Fruit fly (Drosophila melanogaster) whole organism, embryonic: ENCODE measurements around the gene CG15740.
A peak's percentile ranks its signal among the peaks of the same experiment; 100 is the strongest.

Source experiments
- Ada2b ChIP-seq: fragments of 200-800 bp; sonication (Bioruptor generic); IDR thresholded peaks from 2 replicates; pipeline ENCODE4 v1.3.6; 2022; ENCODE audit warnings: missing biosample characterization, missing genetic modification characterization
- Aef1 ChIP-seq: fragments of 200-800 bp; sonication (Bioruptor generic); IDR thresholded peaks from 3 replicates; pipeline ENCODE4 v1.3.6; 2022; ENCODE audit warnings: missing biosample characterization, missing genetic modification characterization
- Atf-2 ChIP-seq: fragments of 200-800 bp; sonication (Bioruptor generic); optimal IDR thresholded peaks from 2 replicates; lab custom pipeline; 2016; ENCODE audit warnings: missing biosample characterization, missing genetic modification characterization
- Atf6 ChIP-seq: fragments of 200-800 bp; sonication (Bioruptor generic); IDR thresholded peaks from 2 replicates; pipeline ENCODE4 v1.3.6; 2022; ENCODE audit warnings: missing biosample characterization, missing genetic modification characterization
- Blimp-1 ChIP-seq: fragments of 200-800 bp; sonication (Bioruptor generic); optimal IDR thresholded peaks from 3 replicates; lab custom pipeline; 2018; ENCODE audit warnings: missing biosample characterization, missing genetic modification characterization, mild to moderate bottlenecking, moderate library complexity, missing genetic modification reagents
- CG10366 ChIP-seq: fragments of 200-800 bp; sonication (Bioruptor generic); IDR thresholded peaks from 2 replicates; pipeline ENCODE4 v1.3.6; 2022; ENCODE audit warnings: missing biosample characterization, missing genetic modification characterization
- CG11696 ChIP-seq: fragments of 200-800 bp; sonication (Bioruptor generic); IDR thresholded peaks from 2 replicates; pipeline ENCODE4 v1.3.6; 2022; ENCODE audit warnings: missing biosample characterization, missing genetic modification characterization
- CG13894 ChIP-seq: fragments of 200-800 bp; sonication (Bioruptor generic); optimal IDR thresholded peaks from 3 replicates; lab custom pipeline; 2018; ENCODE audit warnings: missing biosample characterization, mild to moderate bottlenecking, missing genetic modification characterization, moderate library complexity
- CG14710 ChIP-seq: fragments of 200-800 bp; sonication (Bioruptor generic); optimal IDR thresholded peaks from 3 replicates; lab custom pipeline; 2019; ENCODE audit warnings: missing biosample characterization, mild to moderate bottlenecking, missing genetic modification characterization, moderate library complexity
- CG14965 ChIP-seq: fragments of 200-800 bp; sonication (Bioruptor generic); optimal IDR thresholded peaks from 2 replicates; lab custom pipeline; 2016; ENCODE audit warnings: missing biosample characterization, missing genetic modification characterization, borderline replicate concordance
- CG15479 ChIP-seq: fragments of 200-800 bp; sonication (Bioruptor generic); optimal IDR thresholded peaks from 3 replicates; lab custom pipeline; 2019; ENCODE audit warnings: missing biosample characterization, mild to moderate bottlenecking, missing genetic modification characterization, moderate library complexity
- CG17829 ChIP-seq: fragments of 200-800 bp; optimal IDR thresholded peaks from 2 replicates; lab custom pipeline; 2019; ENCODE audit warnings: missing biosample characterization, mild to moderate bottlenecking, missing genetic modification characterization, moderate library complexity
- CG1832 ChIP-seq: fragments of 200-800 bp; sonication (Bioruptor generic); optimal IDR thresholded peaks from 2 replicates; lab custom pipeline; 2017; ENCODE audit warnings: missing biosample characterization, mild to moderate bottlenecking, missing genetic modification characterization, inconsistent platforms
- CG30403 ChIP-seq: fragments of 200-800 bp; sonication (Bioruptor generic); optimal IDR thresholded peaks from 3 replicates; lab custom pipeline; 2016; ENCODE audit warnings: missing biosample characterization, missing genetic modification characterization
- CG31388 ChIP-seq: fragments of 200-800 bp; sonication (Bioruptor generic); optimal IDR thresholded peaks from 2 replicates; lab custom pipeline; 2016; ENCODE audit warnings: missing biosample characterization, missing genetic modification characterization
- CG32532 ChIP-seq: fragments of 200-800 bp; sonication (Bioruptor generic); IDR thresholded peaks from 2 replicates; pipeline ENCODE4 v1.3.6; 2022; ENCODE audit warnings: missing biosample characterization, missing genetic modification characterization
- CG3281 ChIP-seq: fragments of 200-800 bp; sonication (Bioruptor generic); optimal IDR thresholded peaks from 3 replicates; lab custom pipeline; 2017; ENCODE audit warnings: missing biosample characterization, mild to moderate bottlenecking, missing genetic modification characterization
- CG3407 ChIP-seq: fragments of 200-800 bp; sonication (Bioruptor generic); optimal IDR thresholded peaks from 2 replicates; lab custom pipeline; 2018; ENCODE audit warnings: missing biosample characterization, mild to moderate bottlenecking, missing genetic modification characterization
- CG34224 ChIP-seq: fragments of 200-800 bp; sonication (Bioruptor generic); IDR thresholded peaks from 3 replicates; pipeline ENCODE4 v1.3.6; 2022; ENCODE audit warnings: missing biosample characterization, missing genetic modification characterization; ENCODE audit not compliant: partially characterized antibody
- CG3995 ChIP-seq: fragments of 200-800 bp; sonication (Bioruptor generic); optimal IDR thresholded peaks from 3 replicates; lab custom pipeline; 2016; ENCODE audit warnings: missing biosample characterization, missing genetic modification characterization
- CG6272 ChIP-seq: fragments of 200-800 bp; sonication (Bioruptor generic); IDR thresholded peaks from 2 replicates; pipeline ENCODE4 v1.3.6; 2022; ENCODE audit warnings: missing biosample characterization, missing genetic modification characterization
- CG7963 ChIP-seq: fragments of 200-800 bp; sonication (Bioruptor generic); IDR thresholded peaks from 3 replicates; pipeline ENCODE4 v1.3.6; 2022; ENCODE audit warnings: missing biosample characterization, missing genetic modification characterization; ENCODE audit not compliant: partially characterized antibody
- CG9609 ChIP-seq: fragments of 200-800 bp; sonication (Bioruptor generic); optimal IDR thresholded peaks from 3 replicates; lab custom pipeline; 2016; ENCODE audit warnings: missing biosample characterization, missing genetic modification characterization
- CrebB ChIP-seq: fragments of 200-800 bp; sonication (Bioruptor generic); optimal IDR thresholded peaks from 3 replicates; lab custom pipeline; 2018; ENCODE audit warnings: missing biosample characterization, mild to moderate bottlenecking, missing genetic modification characterization
- D ChIP-seq, 2 experiments: fragments of 200-800 bp in 1 of 2; fragments of >200 bp in 1 of 2; sonication (Bioruptor generic) in 1 of 2; optimal IDR thresholded peaks; 2 replicates in 1 of 2; 3 replicates in 1 of 2; lab custom pipeline; 2017; ENCODE audit warnings: mild to moderate bottlenecking in 1 of 2, missing biosample characterization in 1 of 2, missing genetic modification characterization in 1 of 2, missing genetic modification reagents in 1 of 2
- Hmx ChIP-seq: fragments of 200-800 bp; sonication (Bioruptor generic); optimal IDR thresholded peaks from 2 replicates; lab custom pipeline; 2016; ENCODE audit warnings: missing biosample characterization, missing genetic modification characterization
- MESR4 ChIP-seq: fragments of 200-800 bp; sonication (Bioruptor generic); optimal IDR thresholded peaks from 2 replicates; lab custom pipeline; 2018; ENCODE audit warnings: missing biosample characterization, mild to moderate bottlenecking, missing genetic modification characterization, moderate library complexity
- NFAT ChIP-seq: fragments of 200-800 bp; sonication (Bioruptor generic); IDR thresholded peaks from 2 replicates; pipeline ENCODE4 v1.3.6; 2022; ENCODE audit warnings: missing biosample characterization, missing genetic modification characterization
- Side ChIP-seq: fragments of 200-800 bp; sonication (Bioruptor generic); optimal IDR thresholded peaks from 2 replicates; lab custom pipeline; 2016; ENCODE audit warnings: missing biosample characterization, missing genetic modification characterization
- cas ChIP-seq: fragments of 200-800 bp; sonication (Bioruptor generic); IDR thresholded peaks from 2 replicates; pipeline ENCODE4 v1.3.6; 2022; ENCODE audit warnings: missing biosample characterization, missing genetic modification characterization
- chn ChIP-seq: fragments of 200-800 bp; sonication (Bioruptor generic); optimal IDR thresholded peaks from 2 replicates; lab custom pipeline; 2016; ENCODE audit warnings: missing biosample characterization, missing genetic modification characterization
- ci ChIP-seq: fragments of 200-800 bp; sonication (Bioruptor generic); IDR thresholded peaks from 3 replicates; pipeline ENCODE4 v1.3.6; 2022; ENCODE audit warnings: missing biosample characterization, missing genetic modification characterization
- cwo ChIP-seq: fragments of 200-800 bp; sonication (Bioruptor generic); optimal IDR thresholded peaks from 3 replicates; lab custom pipeline; 2017; ENCODE audit warnings: missing biosample characterization, missing genetic modification characterization, mild to moderate bottlenecking, moderate library complexity, missing genetic modification reagents
- danr ChIP-seq: fragments of 200-800 bp; sonication (Bioruptor generic); IDR thresholded peaks from 2 replicates; pipeline ENCODE4 v1.3.6; 2022; ENCODE audit warnings: missing biosample characterization, missing genetic modification characterization
- gcm2 ChIP-seq: fragments of 200-800 bp; sonication (Bioruptor generic); optimal IDR thresholded peaks from 2 replicates; lab custom pipeline; 2016; ENCODE audit warnings: missing biosample characterization, missing genetic modification characterization
- h ChIP-seq: fragments of >200 bp; optimal IDR thresholded peaks from 2 replicates; lab custom pipeline; 2017
- ind ChIP-seq: fragments of 200-800 bp; sonication (Bioruptor generic); optimal IDR thresholded peaks from 3 replicates; lab custom pipeline; 2016; ENCODE audit warnings: missing biosample characterization, missing genetic modification characterization
- lov ChIP-seq, 2 experiments: fragments of 200-800 bp in 1 of 2; fragments of >200 bp in 1 of 2; sonication (Bioruptor generic) in 1 of 2; IDR thresholded peaks in 1 of 2; optimal IDR thresholded peaks in 1 of 2; 2 replicates in 1 of 2; 3 replicates in 1 of 2; pipeline versions ENCODE4 v1.3.6 to Lab custom; 2017 to 2022; ENCODE audit warnings: missing biosample characterization in 1 of 2, missing genetic modification characterization in 1 of 2
- nerfin-1 ChIP-seq: fragments of 200-800 bp; sonication (Bioruptor generic); optimal IDR thresholded peaks from 3 replicates; lab custom pipeline; 2019; ENCODE audit warnings: missing biosample characterization, mild to moderate bottlenecking, missing genetic modification characterization, moderate library complexity
- nom ChIP-seq: fragments of 200-800 bp; sonication (Bioruptor generic); optimal IDR thresholded peaks from 2 replicates; lab custom pipeline; 2017; ENCODE audit warnings: missing biosample characterization, missing genetic modification characterization, mild to moderate bottlenecking, moderate library complexity, missing genetic modification reagents
- pb ChIP-seq: fragments of 200-800 bp; sonication (Bioruptor generic); optimal IDR thresholded peaks from 3 replicates; lab custom pipeline; 2016; ENCODE audit warnings: missing biosample characterization, missing genetic modification characterization
- psq ChIP-seq: fragments of 200-800 bp; sonication (Bioruptor generic); optimal IDR thresholded peaks from 2 replicates; lab custom pipeline; 2017; ENCODE audit warnings: missing biosample characterization, missing genetic modification characterization
- scrt ChIP-seq: fragments of 200-800 bp; sonication (Bioruptor generic); optimal IDR thresholded peaks from 2 replicates; lab custom pipeline; 2018; ENCODE audit warnings: missing biosample characterization, mild to moderate bottlenecking, missing genetic modification characterization, moderate library complexity
- sima ChIP-seq: fragments of 200-800 bp; sonication (Bioruptor generic); optimal IDR thresholded peaks from 2 replicates; lab custom pipeline; 2016; ENCODE audit warnings: missing biosample characterization, missing genetic modification characterization
- slou ChIP-seq: fragments of 200-800 bp; sonication (Bioruptor generic); optimal IDR thresholded peaks from 3 replicates; lab custom pipeline; 2016; ENCODE audit warnings: missing biosample characterization, missing genetic modification characterization
- slp2 ChIP-seq: fragments of 200-800 bp; sonication (Bioruptor generic); optimal IDR thresholded peaks from 2 replicates; lab custom pipeline; 2016; ENCODE audit warnings: missing biosample characterization, missing genetic modification characterization
- ssp ChIP-seq: fragments of 200-800 bp; sonication (Bioruptor generic); IDR thresholded peaks from 2 replicates; pipeline ENCODE4 v1.3.6; 2022; ENCODE audit warnings: missing biosample characterization, missing genetic modification characterization
- tgo ChIP-seq: fragments of 200-800 bp; sonication (Bioruptor generic); IDR thresholded peaks from 3 replicates; pipeline ENCODE4 v1.3.6; 2022; ENCODE audit warnings: missing biosample characterization, missing genetic modification characterization
- tx ChIP-seq: fragments of 200-800 bp; sonication (Bioruptor generic); optimal IDR thresholded peaks from 2 replicates; lab custom pipeline; 2016; ENCODE audit warnings: missing biosample characterization, missing genetic modification characterization
- zen ChIP-seq: fragments of 200-800 bp; sonication (Bioruptor generic); optimal IDR thresholded peaks from 3 replicates; lab custom pipeline; 2018; ENCODE audit warnings: missing biosample characterization, mild to moderate bottlenecking, missing genetic modification characterization, moderate library complexity
- zfh2 ChIP-seq: fragments of 200-800 bp; sonication (Bioruptor generic); optimal IDR thresholded peaks from 2 replicates; lab custom pipeline; 2016; ENCODE audit warnings: missing biosample characterization, missing genetic modification characterization

Gene CG15740

dm6 chrX:11868866-11869265 is 23.0 kb upstream of the CG15740 start, which contains the start of the genes Nrd1 and CG1847 (continued):
- no peak for TF ChIP-seq Blimp-1 (GFP tag; lab: Kevin White, UChicago)
- TF ChIP-seq CG7963 (GFP tag; lab: Robert Waterston, UW): peak; percentile 73
- TF ChIP-seq ssp (GFP tag; lab: Robert Waterston, UW): 0 out of 2 replicates have a peak, but pooled peaks have one; percentile 20
- TF ChIP-seq pb (GFP tag; lab: Kevin White, UChicago): no peak
- TF ChIP-seq CG31388 (GFP tag; lab: Kevin White, UChicago): no peak
- TF ChIP-seq cas (GFP tag; lab: Robert Waterston, UW): no peak
- no peak for TF ChIP-seq sima (GFP tag; lab: Kevin White, UChicago)
- no peak for TF ChIP-seq CG6272 (GFP tag; lab: Robert Waterston, UW)
- TF ChIP-seq danr (GFP tag; lab: Robert Waterston, UW): no peak
- TF ChIP-seq nom (GFP tag; lab: Kevin White, UChicago): no peak
- TF ChIP-seq cwo: no peak
- no peak for TF ChIP-seq CG3281
- TF ChIP-seq CrebB: no peak
- no peak for TF ChIP-seq CG1832 (GFP tag; lab: Kevin White, UChicago)
- TF ChIP-seq MESR4 (GFP tag; lab: Kevin White, UChicago): no peak
- TF ChIP-seq CG3995 (GFP tag; lab: Kevin White, UChicago): no peak
- TF ChIP-seq CG3407 (GFP tag; lab: Kevin White, UChicago): no peak
- TF ChIP-seq nerfin-1 (tag; lab: Kevin White, UChicago): no peak
- no peak for TF ChIP-seq CG14965 (GFP tag; lab: Kevin White, UChicago)
- TF ChIP-seq Aef1 (GFP tag; lab: Robert Waterston, UW): no peak
- TF ChIP-seq Side (GFP tag; lab: Kevin White, UChicago): no peak
- TF ChIP-seq CG9609 (GFP tag; lab: Kevin White, UChicago): no peak
- TF ChIP-seq Hmx (GFP tag; lab: Kevin White, UChicago): no peak
- TF ChIP-seq CG13894: no peak
- no peak for TF ChIP-seq chn (GFP tag; lab: Kevin White, UChicago)
- TF ChIP-seq zfh2 (GFP tag; lab: Kevin White, UChicago): no peak
- peak; percentile 86 for TF ChIP-seq CG34224 (GFP tag; lab: Robert Waterston, UW)
- no peak for TF ChIP-seq gcm2
- TF ChIP-seq CG10366: no peak
- TF ChIP-seq D (optimal IDR thresholded peaks at IDR 0.05; lab: Kevin White, UChicago): no peak
- no peak for TF ChIP-seq D (GFP tag; optimal IDR thresholded peaks at IDR 0.05; lab: Kevin White, UChicago)
- TF ChIP-seq CG17829 (tag; lab: Kevin White, UChicago): peak; percentile 15
- TF ChIP-seq psq (GFP tag; lab: Kevin White, UChicago): no peak
- peak; percentile 30 for TF ChIP-seq CG14710 (tag; lab: Kevin White, UChicago)
- no peak for TF ChIP-seq Ada2b
- TF ChIP-seq slp2: no peak
- no peak for TF ChIP-seq CG15479 (GFP tag; lab: Kevin White, UChicago)
- TF ChIP-seq Atf-2 (GFP tag; lab: Kevin White, UChicago): no peak
- no peak for TF ChIP-seq ind (GFP tag; lab: Kevin White, UChicago)
- TF ChIP-seq h (lab: Kevin White, UChicago): no peak
- no peak for TF ChIP-seq CG11696 (GFP tag; lab: Robert Waterston, UW)
- no peak for TF ChIP-seq lov (optimal IDR thresholded peaks at IDR 0.05; lab: Kevin White, UChicago)
- TF ChIP-seq lov (GFP tag; IDR thresholded peaks at IDR 0.05; lab: Robert Waterston, UW): no peak
- TF ChIP-seq tgo (GFP tag; lab: Robert Waterston, UW): no peak
- TF ChIP-seq slou: no peak
- TF ChIP-seq Atf6 (GFP tag; lab: Robert Waterston, UW): no peak
- no peak for TF ChIP-seq tx (GFP tag; lab: Kevin White, UChicago)
- no peak for TF ChIP-seq ci (GFP tag; lab: Robert Waterston, UW)
- no peak for TF ChIP-seq NFAT (GFP tag; lab: Robert Waterston, UW)
- TF ChIP-seq zen: no peak
- no peak for TF ChIP-seq CG30403 (GFP tag; lab: Kevin White, UChicago)
- TF ChIP-seq CG32532 (GFP tag; lab: Robert Waterston, UW): no peak
- TF ChIP-seq scrt (GFP tag; lab: Kevin White, UChicago): no peak
